Worm (Caenorhabditis elegans) whole organism, L4 larva: ENCODE measurements around the gene fln-1.

Experiments
- R02D3.7 ChIP-seq: fragments of 150-350 bp; sonication (generic microtip); optimal IDR thresholded peaks from 3 replicates; lab custom pipeline; 2014; ENCODE audit warnings: missing biosample characterization, missing genetic modification characterization
- T20F7.1 ChIP-seq: fragments of 200-800 bp; sonication (Bioruptor generic); optimal IDR thresholded peaks from 2 replicates; lab custom pipeline; 2018; ENCODE audit warnings: mild to moderate bottlenecking, missing genetic modification characterization, missing compliant biosample characterization
- T26A8.4 ChIP-seq: fragments of 200-800 bp; sonication (Bioruptor generic); IDR thresholded peaks from 2 replicates; pipeline ENCODE4 v1.3.6; 2022; ENCODE audit warnings: missing genetic modification characterization, missing compliant biosample characterization
- ZK337.2 ChIP-seq: fragments of 200-800 bp; sonication (Bioruptor generic); IDR thresholded peaks from 2 replicates; pipeline ENCODE4 v1.3.6; 2022; ENCODE audit warnings: missing genetic modification reagents, missing genetic modification characterization, missing compliant biosample characterization
- aha-1 ChIP-seq: fragments of 150-350 bp; peaks from one replicate; lab custom pipeline; 2014; ENCODE audit warnings: missing biosample characterization, missing genetic modification characterization
- arid-1 ChIP-seq: fragments of 200-800 bp; sonication (Bioruptor generic); conservative IDR thresholded peaks from 2 replicates; pipeline ENCODE4 v1.3.6; 2022; ENCODE audit warnings: missing genetic modification reagents, missing genetic modification characterization, missing compliant biosample characterization
- attf-4 ChIP-seq: sonication (generic microtip); optimal IDR thresholded peaks from 3 replicates; lab custom pipeline; 2017; ENCODE audit warnings: missing biosample characterization, missing genetic modification characterization
- ceh-20 ChIP-seq: fragments of 200-800 bp; sonication (Bioruptor generic); IDR thresholded peaks from 2 replicates; pipeline ENCODE4 v1.3.6; 2022; ENCODE audit warnings: missing genetic modification reagents, missing genetic modification characterization, missing compliant biosample characterization
- ceh-82 ChIP-seq: sonication (generic microtip); optimal IDR thresholded peaks from 2 replicates; lab custom pipeline; 2017; ENCODE audit warnings: missing biosample characterization, missing genetic modification characterization
- cey-2 ChIP-seq: sonication (generic microtip); optimal IDR thresholded peaks from 3 replicates; lab custom pipeline; 2017; ENCODE audit warnings: missing genetic modification characterization, mild to moderate bottlenecking, missing compliant biosample characterization, antibody characterized with exemption, borderline replicate concordance; ENCODE audit not compliant: insufficient read depth
- daf-12 ChIP-seq: fragments of 150-350 bp; optimal IDR thresholded peaks from 2 replicates; lab custom pipeline; 2014; ENCODE audit warnings: missing biosample characterization, missing genetic modification reagents, missing genetic modification characterization
- daf-16 ChIP-seq, 3 experiments: sonication (generic microtip); optimal IDR thresholded peaks; 2 replicates each; lab custom pipeline; 2016 to 2017; ENCODE audit warnings: missing genetic modification characterization in 3 of 3, missing genetic modification reagents in 3 of 3, mild to moderate bottlenecking in 2 of 3, missing compliant biosample characterization in 2 of 3, missing biosample characterization in 1 of 3, moderate library complexity in 1 of 3
- daf-8 ChIP-seq: fragments of 200-800 bp; sonication (Bioruptor generic); IDR thresholded peaks from 2 replicates; pipeline ENCODE4 v1.3.6; 2022; ENCODE audit warnings: missing genetic modification characterization, missing compliant biosample characterization
- dmd-6 ChIP-seq: fragments of 200-800 bp; sonication (Bioruptor generic); IDR thresholded peaks from 2 replicates; pipeline ENCODE4 v1.3.6; 2022; ENCODE audit warnings: missing genetic modification reagents, missing genetic modification characterization, missing compliant biosample characterization
- dmd-8 ChIP-seq: fragments of 200-800 bp; sonication (Bioruptor generic); IDR thresholded peaks from 2 replicates; pipeline ENCODE4 v1.3.6; 2022; ENCODE audit warnings: missing genetic modification characterization, missing compliant biosample characterization
- dve-1 ChIP-seq: sonication (generic microtip); optimal IDR thresholded peaks from 2 replicates; lab custom pipeline; 2017; ENCODE audit warnings: antibody characterized with exemption, mild to moderate bottlenecking, missing genetic modification characterization, missing compliant biosample characterization; ENCODE audit not compliant: insufficient read depth
- gei-8 ChIP-seq: fragments of 200-800 bp; sonication (Bioruptor generic); optimal IDR thresholded peaks from 2 replicates; lab custom pipeline; 2018; ENCODE audit warnings: mild to moderate bottlenecking, missing genetic modification characterization, missing compliant biosample characterization
- hif-1 ChIP-seq, 2 experiments: sonication (generic microtip); optimal IDR thresholded peaks; 2 replicates each; lab custom pipeline; 2016 to 2017; ENCODE audit warnings: missing compliant biosample characterization in 2 of 2, missing genetic modification characterization in 2 of 2, missing genetic modification reagents in 2 of 2, missing genotype in 2 of 2, mild to moderate bottlenecking in 1 of 2
- hlh-11 ChIP-seq: fragments of 200-800 bp; sonication (Bioruptor generic); optimal IDR thresholded peaks from 2 replicates; lab custom pipeline; 2018; ENCODE audit warnings: mild to moderate bottlenecking, missing genetic modification characterization, missing compliant biosample characterization
- hlh-30 ChIP-seq: sonication (generic microtip); optimal IDR thresholded peaks from 2 replicates; lab custom pipeline; 2017; ENCODE audit warnings: antibody characterized with exemption, mild to moderate bottlenecking, missing genetic modification characterization, missing compliant biosample characterization; ENCODE audit not compliant: insufficient read depth
- jun-1 ChIP-seq: fragments of 150-350 bp; optimal IDR thresholded peaks from 2 replicates; lab custom pipeline; 2014; ENCODE audit warnings: missing biosample characterization, missing genetic modification reagents, missing genetic modification characterization
- lim-7 ChIP-seq: fragments of 200-800 bp; sonication (Bioruptor generic); IDR thresholded peaks from 2 replicates; pipeline ENCODE4 v1.3.6; 2022; ENCODE audit warnings: missing genetic modification characterization, missing compliant biosample characterization
- lin-1 ChIP-seq: fragments of 200-800 bp; sonication (Bioruptor generic); IDR thresholded peaks from 2 replicates; pipeline ENCODE4 v1.3.6; 2022; ENCODE audit warnings: missing genetic modification reagents, missing genetic modification characterization, missing compliant biosample characterization
- lin-38 ChIP-seq: fragments of 200-800 bp; sonication (Bioruptor generic); IDR thresholded peaks from 2 replicates; pipeline ENCODE4 v1.3.6; 2022; ENCODE audit warnings: missing genetic modification reagents, missing genetic modification characterization, missing compliant biosample characterization
- madf-9 ChIP-seq: fragments of 200-800 bp; sonication (Bioruptor generic); conservative IDR thresholded peaks from 2 replicates; pipeline ENCODE4 v1.3.6; 2022; ENCODE audit warnings: missing genetic modification reagents, missing genetic modification characterization, missing compliant biosample characterization
- mes-2 ChIP-seq: sonication (generic microtip); optimal IDR thresholded peaks from 2 replicates; lab custom pipeline; 2016; ENCODE audit warnings: missing genotype, mild to moderate bottlenecking, missing genetic modification characterization, missing compliant biosample characterization; ENCODE audit not compliant: poor library complexity, severe bottlenecking
- mxl-2 ChIP-seq: fragments of 200-800 bp; sonication (Bioruptor generic); conservative IDR thresholded peaks from 2 replicates; pipeline ENCODE4 v1.3.6; 2022; ENCODE audit warnings: missing genetic modification reagents, missing genetic modification characterization, missing compliant biosample characterization
- mxl-3 ChIP-seq: fragments of 200-800 bp; sonication (Bioruptor generic); optimal IDR thresholded peaks from 2 replicates; lab custom pipeline; 2018; ENCODE audit warnings: mild to moderate bottlenecking, missing genetic modification characterization, missing compliant biosample characterization
- nhr-11 ChIP-seq: fragments of 150-350 bp; optimal IDR thresholded peaks from 2 replicates; lab custom pipeline; 2014; ENCODE audit warnings: missing biosample characterization, missing genetic modification characterization
- nhr-77 ChIP-seq: fragments of 150-350 bp; optimal IDR thresholded peaks from 2 replicates; lab custom pipeline; 2014; ENCODE audit warnings: missing biosample characterization, missing genetic modification characterization
- pqm-1 ChIP-seq: sonication (generic microtip); optimal IDR thresholded peaks from 2 replicates; lab custom pipeline; 2017; ENCODE audit warnings: missing biosample characterization, missing genetic modification characterization
- saeg-2 ChIP-seq: fragments of 200-800 bp; sonication (Bioruptor generic); IDR thresholded peaks from 2 replicates; pipeline ENCODE4 v1.3.6; 2022; ENCODE audit warnings: missing genetic modification reagents, missing genetic modification characterization, missing compliant biosample characterization
- skn-1 ChIP-seq: fragments of 150-350 bp; optimal IDR thresholded peaks from 2 replicates; lab custom pipeline; 2014; ENCODE audit warnings: missing biosample characterization, missing genetic modification characterization
- unc-62 ChIP-seq, 3 experiments: fragments of 150-350 bp in 1 of 3; sonication (generic microtip); optimal IDR thresholded peaks in 2 of 3; peaks in 1 of 3; 1 replicate in 1 of 3; 2 replicates in 2 of 3; lab custom pipeline; 2014 to 2017; ENCODE audit warnings: missing biosample characterization in 3 of 3, missing genetic modification characterization in 3 of 3, missing genetic modification reagents in 3 of 3, missing genotype in 1 of 3
- vab-7 ChIP-seq: fragments of 200-800 bp; sonication (Bioruptor generic); IDR thresholded peaks from 2 replicates; pipeline ENCODE4 v1.3.6; 2022; ENCODE audit warnings: missing genetic modification reagents, missing genetic modification characterization, missing compliant biosample characterization
- zag-1 ChIP-seq: fragments of 150-350 bp; optimal IDR thresholded peaks from 2 replicates; lab custom pipeline; 2014; ENCODE audit warnings: missing biosample characterization, missing genetic modification characterization
- zfp-2 ChIP-seq: sonication (generic microtip); optimal IDR thresholded peaks from 2 replicates; lab custom pipeline; 2016; ENCODE audit warnings: mild to moderate bottlenecking, missing genetic modification characterization, missing compliant biosample characterization
- zfp-3 ChIP-seq: fragments of 200-800 bp; sonication (Bioruptor generic); conservative IDR thresholded peaks from 2 replicates; pipeline ENCODE4 v1.3.6; 2022; ENCODE audit warnings: missing genetic modification reagents, missing genetic modification characterization, missing compliant biosample characterization
- zip-2 ChIP-seq: fragments of 150-350 bp; optimal IDR thresholded peaks from 2 replicates; lab custom pipeline; 2014; ENCODE audit warnings: missing biosample characterization, missing genetic modification characterization
- ztf-7 ChIP-seq: fragments of 150-350 bp; optimal IDR thresholded peaks from 2 replicates; lab custom pipeline; 2014; ENCODE audit warnings: missing biosample characterization, missing genetic modification characterization

fln-1 gene

ce11 chrIV:378838-379237, 3.0 kb upstream of the fln-1 start:
- TF ChIP-seq ZK337.2 (GFP tag; lab: Robert Waterston, UW) (no peak), madf-9 (GFP tag; lab: Robert Waterston, UW) (no peak), hlh-11 (no peak), mxl-3 (peak; percentile 36), nhr-11 (peak; percentile 38), nhr-77 (tag; lab: Kevin White, UChicago) (no peak)

- TF ChIP-seq dmd-6 (GFP tag; lab: Robert Waterston, UW) (peak; percentile 43; the same call in 1 of the 2 replicates), lin-38 (GFP tag; lab: Robert Waterston, UW) (peak; percentile 32; the same call in 1 of the 2 replicates), zfp-3 (GFP tag; lab: Robert Waterston, UW) (no peak), hlh-11 (peak; percentile 32), ceh-82 (tag; lab: Kevin White, UChicago) (no peak), daf-16 (GFP tag; optimal IDR thresholded peaks at IDR 0.05; lab: Kevin White, UChicago) (no peak), daf-16 (tag; optimal IDR thresholded peaks at IDR 0.05; lab: Kevin White, UChicago) (peak; percentile 81), pqm-1 (tag; lab: Kevin White, UChicago) (peak; percentile 69), cey-2 (no peak), attf-4 (tag; lab: Kevin White, UChicago) (no peak), mxl-2 (no peak), dve-1 (peak; percentile 15), daf-12 (tag; lab: Kevin White, UChicago) (no peak), saeg-2 (GFP tag; lab: Robert Waterston, UW) (no peak), zfp-2 (tag; lab: Kevin White, UChicago) (no peak), T20F7.1 (GFP tag; lab: Kevin White, UChicago) (no peak), hlh-30 (tag; lab: Kevin White, UChicago) (peak; percentile 32), ztf-7 (no peak)
Observed at ce11 chrIV:378367-378766, 2.6 kb upstream of the fln-1 start.

- TF ChIP-seq lim-7 (GFP tag; lab: Robert Waterston, UW) (no peak), dmd-8 (GFP tag; lab: Robert Waterston, UW) (no peak), attf-4 (tag; lab: Kevin White, UChicago) (no peak)
- TF ChIP-seq, all 104 proteins: peak for 0
Observed at ce11 chrIV:377791-378190, 2.0 kb upstream of the fln-1 start.

- TF ChIP-seq unc-62 (GFP tag; optimal IDR thresholded peaks at IDR 0.05 in 1 of 2; lab: Kevin White, UChicago) (peak in 1 of 2 experiments; percentile 92), unc-62 (tag; optimal IDR thresholded peaks at IDR 0.05; lab: Kevin White, UChicago) (no peak), madf-9 (GFP tag; lab: Robert Waterston, UW) (no peak)
- TF ChIP-seq, all 104 proteins: peak for 1
Observed at ce11 chrIV:373963-374362, 1.9 kb downstream of the fln-1 start.

ce11 chrIV:372146-372789, 3.5 kb downstream of the fln-1 start:
- TF ChIP-seq hlh-30 (tag; lab: Kevin White, UChicago) (peak; percentile 52), vab-7 (GFP tag; lab: Robert Waterston, UW) (no peak), zag-1 (tag; lab: Kevin White, UChicago) (no peak), jun-1 (tag; lab: Kevin White, UChicago) (no peak), daf-8 (no peak), zip-2 (no peak), ceh-82 (tag; lab: Kevin White, UChicago) (no peak), ztf-7 (no peak), gei-8 (GFP tag; lab: Kevin White, UChicago) (no peak), R02D3.7 (tag; lab: Kevin White, UChicago) (no peak), lin-1 (GFP tag; lab: Robert Waterston, UW) (no peak), T26A8.4 (GFP tag; lab: Robert Waterston, UW) (no peak), hif-1 (tag; optimal IDR thresholded peaks at IDR 0.05; lab: Kevin White, UChicago) (no peak), mes-2 (tag; lab: Kevin White, UChicago) (peak; percentile 47), ceh-20 (GFP tag; lab: Robert Waterston, UW) (no peak), hlh-11 (peak; percentile 10), dve-1 (peak; percentile 29), arid-1 (GFP tag; lab: Robert Waterston, UW) (no peak), aha-1 (peak; percentile 30), lin-38 (GFP tag; lab: Robert Waterston, UW) (peak; percentile 51), mxl-2 (no peak), skn-1 (tag; lab: Kevin White, UChicago) (no peak), zfp-2 (tag; lab: Kevin White, UChicago) (no peak), daf-16 (GFP tag; optimal IDR thresholded peaks at IDR 0.05; lab: Kevin White, UChicago) (no peak), daf-16 (tag; optimal IDR thresholded peaks at IDR 0.05; lab: Kevin White, UChicago) (no peak)
